Fruit fly (Drosophila melanogaster): ENCODE results near the gene CG16986.

The CG16986 gene

DNA sequence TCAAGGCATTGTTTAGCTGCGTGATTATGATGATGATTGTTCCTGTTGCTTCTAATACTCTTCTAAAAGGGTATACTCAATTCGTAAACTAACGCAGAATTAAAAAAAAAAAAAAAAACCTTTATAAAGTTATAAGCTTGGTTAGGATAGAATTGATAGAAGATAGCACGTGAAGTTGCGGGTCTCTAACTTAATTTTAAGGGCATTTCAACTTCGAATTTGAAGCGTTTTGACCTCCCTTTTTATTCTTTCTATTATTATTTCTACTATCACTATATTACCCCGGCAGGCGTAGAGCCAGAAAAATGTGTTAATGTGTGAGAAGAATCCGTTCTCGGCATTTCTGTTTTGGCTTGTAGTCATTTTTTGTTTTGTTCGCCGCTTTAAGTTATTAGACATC, 21.4 kb upstream of the CG16986 start (continued):
- TF ChIP-seq CG12769 (tag; optimal IDR thresholded peaks at IDR 0.05) = no peak
- TF ChIP-seq Sry-δ (GFP tag; optimal IDR thresholded peaks at IDR 0.05) = peak; percentile 12
- peak; percentile 71; the same call in 1 of the 2 replicates for TF ChIP-seq CG31441 (GFP tag; IDR thresholded peaks at IDR 0.05)
- peak; percentile 90 for TF ChIP-seq Ets65A (GFP tag)
- TF ChIP-seq CG9437 (GFP tag; optimal IDR thresholded peaks at IDR 0.05) = peak; percentile 12
- TF ChIP-seq tio (GFP tag; optimal IDR thresholded peaks at IDR 0.05) = peak; percentile 38
- peak; percentile 59 for TF ChIP-seq CG9727 (GFP tag; optimal IDR thresholded peaks at IDR 0.05)
- no peak for TF ChIP-seq h (optimal IDR thresholded peaks at IDR 0.05)
- TF ChIP-seq Atf6 (GFP tag; IDR thresholded peaks at IDR 0.05) = peak; percentile 45
- peak; percentile 5 for TF ChIP-seq CG18764 (GFP tag; optimal IDR thresholded peaks at IDR 0.05)
- TF ChIP-seq oc (tag; optimal IDR thresholded peaks at IDR 0.05) = peak; percentile 60
- TF ChIP-seq otp (GFP tag; IDR thresholded peaks at IDR 0.05) = 0 out of 3 replicates have a peak, but pooled peaks have one; percentile 51
- peak; percentile 70 for TF ChIP-seq CG12391 (tag; optimal IDR thresholded peaks at IDR 0.05)
- TF ChIP-seq CG15696 (tag; optimal IDR thresholded peaks at IDR 0.05) = peak; percentile 47
- no peak for TF ChIP-seq Dbx (GFP tag; IDR thresholded peaks at IDR 0.05)
- no peak for TF ChIP-seq MESR4 (GFP tag; optimal IDR thresholded peaks at IDR 0.05)
- TF ChIP-seq CTCF (GFP tag; optimal IDR thresholded peaks at IDR 0.05) = no peak
- TF ChIP-seq CG10147 (GFP tag; optimal IDR thresholded peaks at IDR 0.05) = peak; percentile 58
- TF ChIP-seq Lpt (GFP tag; optimal IDR thresholded peaks at IDR 0.05) = no peak
- TF ChIP-seq Atf-2 (GFP tag; optimal IDR thresholded peaks at IDR 0.05) = peak; percentile 11
- no peak for TF ChIP-seq CG30431 (GFP tag; optimal IDR thresholded peaks at IDR 0.05)
- 0 out of 3 replicates have a peak, but pooled peaks have one; percentile 52 for TF ChIP-seq gce (GFP tag; IDR thresholded peaks at IDR 0.05)
- peak; percentile 31 for TF ChIP-seq salm (tag; optimal IDR thresholded peaks at IDR 0.05)
- TF ChIP-seq CG4328 (GFP tag; optimal IDR thresholded peaks at IDR 0.05) = no peak
- TF ChIP-seq lmd (GFP tag; IDR thresholded peaks at IDR 0.05) = peak; percentile 64
- no peak for TF ChIP-seq br (optimal IDR thresholded peaks at IDR 0.05)
- TF ChIP-seq lab (GFP tag; optimal IDR thresholded peaks at IDR 0.05) = peak; percentile 76
- TF ChIP-seq Sox102F (GFP tag; optimal IDR thresholded peaks at IDR 0.05) = peak; percentile 79
- TF ChIP-seq CG15601 (tag; optimal IDR thresholded peaks at IDR 0.05) = peak; percentile 80
- no peak for TF ChIP-seq Dip2 (GFP tag; IDR thresholded peaks at IDR 0.05)
- no peak for TF ChIP-seq grn (GFP tag; optimal IDR thresholded peaks at IDR 0.05)
- peak; percentile 76 for TF ChIP-seq CoRest (tag; optimal IDR thresholded peaks at IDR 0.05)
- TF ChIP-seq bowl (GFP tag; IDR thresholded peaks at IDR 0.05) = no peak
- peak; percentile 65 for TF ChIP-seq unpg (GFP tag; optimal IDR thresholded peaks at IDR 0.05)
- TF ChIP-seq CG12942 (GFP tag; optimal IDR thresholded peaks at IDR 0.05) = peak; percentile 19
- TF ChIP-seq Dek (tag; optimal IDR thresholded peaks at IDR 0.05) = peak; percentile 27
- TF ChIP-seq Deaf1 (tag; optimal IDR thresholded peaks at IDR 0.05) = peak; percentile 31
- no peak for TF ChIP-seq amos (GFP tag; IDR thresholded peaks at IDR 0.05; ENCODE audit: partially characterized antibody)
- TF ChIP-seq insv (GFP tag; optimal IDR thresholded peaks at IDR 0.05) = no peak
- peak; percentile 75 for TF ChIP-seq ci (GFP tag; IDR thresholded peaks at IDR 0.05)
- peak; percentile 51 for TF ChIP-seq Six4 (GFP tag; optimal IDR thresholded peaks at IDR 0.05)
- 0 out of 2 replicates have a peak, but pooled peaks have one; percentile 26 for TF ChIP-seq CG16779 (GFP tag; IDR thresholded peaks at IDR 0.05)
- TF ChIP-seq Blimp-1 (GFP tag; optimal IDR thresholded peaks at IDR 0.05) = peak; percentile 83
- TF ChIP-seq dmrt99B (tag; optimal IDR thresholded peaks at IDR 0.05) = peak; percentile 67
- TF ChIP-seq D19A (tag; optimal IDR thresholded peaks at IDR 0.05) = peak; percentile 99
- no peak for TF ChIP-seq her (GFP tag; optimal IDR thresholded peaks at IDR 0.05)
- no peak for TF ChIP-seq Doc2 (GFP tag; IDR thresholded peaks at IDR 0.05)
- TF ChIP-seq dan (GFP tag; IDR thresholded peaks at IDR 0.05) = no peak
- TF ChIP-seq nau (GFP tag; optimal IDR thresholded peaks at IDR 0.05) = peak; percentile 31
- peak; percentile 43 for TF ChIP-seq tup (GFP tag; optimal IDR thresholded peaks at IDR 0.05)
- TF ChIP-seq pum (GFP tag; optimal IDR thresholded peaks at IDR 0.05) = peak; percentile 50
- TF ChIP-seq inv (GFP tag; IDR thresholded peaks at IDR 0.05; ENCODE audit: partially characterized antibody) = no peak

Measured in whole organism, embryonic.